Worm (Caenorhabditis elegans) whole organism, L4/young adult: ENCODE data around the gene spn-4.

ENCODE experiments used
- W03F9.2 ChIP-seq: fragments of 150-350 bp; optimal IDR thresholded peaks from 2 replicates; lab custom pipeline; 2014; ENCODE audit warnings: missing biosample characterization, missing genetic modification characterization
- dao-5 ChIP-seq: sonication (generic microtip); optimal IDR thresholded peaks from 2 replicates; lab custom pipeline; 2016; ENCODE audit warnings: missing genotype, missing genetic modification characterization, moderate library complexity, missing compliant biosample characterization
- him-1 ChIP-seq: sonication (generic microtip); optimal IDR thresholded peaks from 2 replicates; lab custom pipeline; 2016; ENCODE audit warnings: missing genotype, missing genetic modification reagents, missing genetic modification characterization, missing compliant biosample characterization

DNA sequence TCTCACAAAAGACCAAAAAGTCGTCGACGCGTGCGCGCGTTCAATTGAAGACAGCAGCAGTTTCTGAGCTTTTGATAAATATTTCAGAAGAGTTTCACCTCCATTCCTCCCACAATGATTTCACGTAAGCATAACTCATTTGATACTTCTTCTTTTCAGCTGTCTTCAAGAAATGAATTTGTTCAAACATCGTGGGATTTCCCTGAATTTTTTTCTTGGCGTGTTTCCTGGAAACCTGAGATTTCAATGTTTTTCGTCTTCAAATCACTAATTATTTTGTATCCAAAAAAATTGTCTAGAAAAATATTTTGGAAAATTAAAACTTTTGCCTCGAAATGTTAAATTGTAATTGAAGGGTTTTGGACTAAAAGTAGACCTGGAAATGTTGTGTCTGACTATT is 6.2 kb downstream of the spn-4 start:
- TF ChIP-seq dao-5 (tag; lab: Kevin White, UChicago) = no peak
- no peak for TF ChIP-seq him-1 (tag; lab: Kevin White, UChicago)
- TF ChIP-seq W03F9.2 = no peak
